Fruit fly (Drosophila melanogaster): ENCODE measurements around the gene CG42655.

CG42655 gene

dm6 chr3L:19939024-19939423 lies 14.5 kb downstream of the CG42655 start, which contains the start of gene Ac76E (continued):
- TF ChIP-seq Ada2b (GFP tag; IDR thresholded peaks at IDR 0.05) (no peak), slbo (GFP tag; IDR thresholded peaks at IDR 0.05) (peak; percentile 29), NfI (GFP tag; optimal IDR thresholded peaks at IDR 0.05) (peak; percentile 13), scrt (GFP tag; optimal IDR thresholded peaks at IDR 0.05) (peak; percentile 91), CG13894 (tag; optimal IDR thresholded peaks at IDR 0.05) (peak; percentile 9), chinmo (GFP tag; IDR thresholded peaks at IDR 0.05; ENCODE audit: partially characterized antibody) (peak; percentile 94), CG9932 (GFP tag; IDR thresholded peaks at IDR 0.05) (peak; percentile 16; the same call in 1 of the 2 replicates), rib (GFP tag; IDR thresholded peaks at IDR 0.05) (peak; percentile 68), insv (GFP tag; optimal IDR thresholded peaks at IDR 0.05) (peak in 1 of 2 experiments; percentile 81), Atf6 (GFP tag; IDR thresholded peaks at IDR 0.05) (peak; percentile 64), CG14667 (GFP tag; IDR thresholded peaks at IDR 0.05) (no peak), lab (GFP tag; optimal IDR thresholded peaks at IDR 0.05) (peak; percentile 51), CG34422 (GFP tag; IDR thresholded peaks at IDR 0.05) (peak; percentile 32; the same call in 1 of the 3 replicates), Jarid2 (GFP tag; optimal IDR thresholded peaks at IDR 0.05) (peak; percentile 92), crol (GFP tag; IDR thresholded peaks at IDR 0.05) (no peak), PHDP (tag; optimal IDR thresholded peaks at IDR 0.05) (peak; percentile 28), CG11504 (tag; optimal IDR thresholded peaks at IDR 0.05) (peak; percentile 100), CG31224 (GFP tag; IDR thresholded peaks at IDR 0.05) (peak; percentile 18; the same call in 1 of the 2 replicates), Spps (tag; optimal IDR thresholded peaks at IDR 0.05) (no peak), CG15011 (GFP tag; optimal IDR thresholded peaks at IDR 0.05) (no peak), CG8290 (GFP tag; optimal IDR thresholded peaks at IDR 0.05) (no peak), CG8290 (tag; optimal IDR thresholded peaks at IDR 0.05) (peak in 1 of 2 experiments; percentile 73), sd (tag; optimal IDR thresholded peaks at IDR 0.05) (peak; percentile 25), Hmr (GFP tag; optimal IDR thresholded peaks at IDR 0.05) (peak; percentile 36), CG15269 (tag; optimal IDR thresholded peaks at IDR 0.05) (peak; percentile 4), Med (GFP tag) (peak; percentile 81), caup (GFP tag; optimal IDR thresholded peaks at IDR 0.05; ENCODE audit: severe bottlenecking) (peak; percentile 32), mirr (GFP tag; optimal IDR thresholded peaks at IDR 0.05) (peak; percentile 62), ftz-f1 (GFP tag; optimal IDR thresholded peaks at IDR 0.05) (peak; percentile 93), CG16815 (GFP tag; optimal IDR thresholded peaks at IDR 0.05) (no peak), ro (GFP tag; IDR thresholded peaks at IDR 0.05) (no peak), CG7786 (GFP tag; optimal IDR thresholded peaks at IDR 0.05) (no peak), CG34376 (GFP tag; optimal IDR thresholded peaks at IDR 0.05) (peak; percentile 30), pfk (GFP tag; optimal IDR thresholded peaks at IDR 0.05) (no peak), Bteb2 (GFP tag; optimal IDR thresholded peaks at IDR 0.05) (no peak), abd-A (tag; optimal IDR thresholded peaks at IDR 0.05) (peak; percentile 59)

dm6 chr3L:19932917-19933316 lies 20.6 kb downstream of the CG42655 start:
- TF ChIP-seq sens-2 (GFP tag; IDR thresholded peaks at IDR 0.05) (peak; percentile 77), tgo (GFP tag; IDR thresholded peaks at IDR 0.05) (no peak), CG3995 (GFP tag; optimal IDR thresholded peaks at IDR 0.05) (no peak), ro (GFP tag; IDR thresholded peaks at IDR 0.05) (no peak), D19A (tag; optimal IDR thresholded peaks at IDR 0.05) (peak; percentile 16), Ravus (GFP tag; IDR thresholded peaks at IDR 0.05) (no peak), danr (GFP tag; IDR thresholded peaks at IDR 0.05) (no peak), slbo (GFP tag; IDR thresholded peaks at IDR 0.05) (no peak), CG32772 (GFP tag; IDR thresholded peaks at IDR 0.05) (no peak), CG2202 (tag; optimal IDR thresholded peaks at IDR 0.05) (peak; percentile 29), bcd (GFP tag; optimal IDR thresholded peaks at IDR 0.05) (no peak), Hsf (GFP tag; optimal IDR thresholded peaks at IDR 0.05) (no peak), CG10959 (GFP tag; IDR thresholded peaks at IDR 0.05) (no peak), CG8290 (GFP tag; optimal IDR thresholded peaks at IDR 0.05) (no peak), CG8290 (tag; optimal IDR thresholded peaks at IDR 0.05) (peak in 1 of 2 experiments; percentile 70), lab (GFP tag; optimal IDR thresholded peaks at IDR 0.05) (peak; percentile 82), CG15269 (tag; optimal IDR thresholded peaks at IDR 0.05) (peak; percentile 44), pum (GFP tag; optimal IDR thresholded peaks at IDR 0.05) (no peak), gem (tag; optimal IDR thresholded peaks at IDR 0.05) (peak; percentile 27), trh (GFP tag; optimal IDR thresholded peaks at IDR 0.05) (no peak), CG31388 (GFP tag; optimal IDR thresholded peaks at IDR 0.05) (no peak), tna (GFP tag; IDR thresholded peaks at IDR 0.05; ENCODE audit: partially characterized antibody) (no peak)
